Fruit fly (Drosophila melanogaster): ENCODE results near the gene Ca-beta.

Gene Ca-beta

DNA sequence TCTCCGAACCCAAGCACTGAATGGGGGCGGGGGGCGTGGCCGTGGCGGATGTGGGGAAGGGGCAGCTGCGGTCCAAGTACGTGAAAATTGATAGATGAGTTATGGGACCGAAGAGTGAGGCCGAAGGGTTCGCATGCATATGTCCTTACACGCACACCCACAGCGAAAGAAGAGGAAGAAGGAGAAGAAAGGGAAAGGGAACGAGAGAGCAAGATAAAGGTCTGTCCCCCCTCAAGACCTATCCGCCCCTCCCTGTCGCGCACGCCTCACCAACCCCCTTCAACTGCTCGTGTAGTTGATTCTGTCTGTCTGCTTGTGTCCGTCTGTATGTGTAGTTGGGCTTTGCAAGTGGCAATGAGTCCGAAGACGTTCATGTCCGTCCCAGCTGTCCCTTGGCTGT, 46.0 kb upstream of the Ca-beta start:
- TF ChIP-seq CG7271 (tag; optimal IDR thresholded peaks at IDR 0.05) (no peak), CG4404 (GFP tag; IDR thresholded peaks at IDR 0.05) (no peak), sisA (GFP tag; IDR thresholded peaks at IDR 0.05) (no peak), CG14014 (GFP tag; IDR thresholded peaks at IDR 0.05) (no peak), TFAM (GFP tag; optimal IDR thresholded peaks at IDR 0.05) (no peak), D (optimal IDR thresholded peaks at IDR 0.05) (no peak), D (GFP tag; optimal IDR thresholded peaks at IDR 0.05) (no peak), CG12071 (GFP tag; optimal IDR thresholded peaks at IDR 0.05) (no peak), Meics (GFP tag; optimal IDR thresholded peaks at IDR 0.05) (no peak), pros (GFP tag; optimal IDR thresholded peaks at IDR 0.05) (peak; percentile 35), yki (optimal IDR thresholded peaks at IDR 0.05) (no peak), crol (GFP tag; IDR thresholded peaks at IDR 0.05) (peak; percentile 80), CG16813 (GFP tag; IDR thresholded peaks at IDR 0.05; ENCODE audit: partially characterized antibody) (no peak), zfh2 (GFP tag; optimal IDR thresholded peaks at IDR 0.05) (no peak), slp2 (GFP tag; optimal IDR thresholded peaks at IDR 0.05) (no peak), jigr1 (GFP tag; IDR thresholded peaks at IDR 0.05) (no peak), CG14667 (GFP tag; IDR thresholded peaks at IDR 0.05) (no peak), Pdp1 (GFP tag; optimal IDR thresholded peaks at IDR 0.05) (no peak), fd64A (GFP tag; optimal IDR thresholded peaks at IDR 0.05) (no peak), Sin3A (optimal IDR thresholded peaks at IDR 0.05) (no peak), HmgD (GFP tag; optimal IDR thresholded peaks at IDR 0.05) (no peak), sim (GFP tag; IDR thresholded peaks at IDR 0.05) (no peak), oc (tag; optimal IDR thresholded peaks at IDR 0.05) (no peak), zfh1 (GFP tag; IDR thresholded peaks at IDR 0.05) (no peak), abd-A (tag; optimal IDR thresholded peaks at IDR 0.05) (peak; percentile 69), Deaf1 (tag; optimal IDR thresholded peaks at IDR 0.05) (peak; percentile 20), dimm (GFP tag; IDR thresholded peaks at IDR 0.05) (no peak), klu (GFP tag; IDR thresholded peaks at IDR 0.05) (no peak), Awh (GFP tag; IDR thresholded peaks at IDR 0.05) (no peak), Dek (tag; optimal IDR thresholded peaks at IDR 0.05) (no peak), Hr39 (optimal IDR thresholded peaks at IDR 0.05) (peak; percentile 61), slbo (GFP tag; IDR thresholded peaks at IDR 0.05) (no peak), Optix (GFP tag; IDR thresholded peaks at IDR 0.05) (0 out of 3 replicates have a peak, but pooled peaks have one; percentile 21), CG11504 (tag; optimal IDR thresholded peaks at IDR 0.05) (no peak)

DNA sequence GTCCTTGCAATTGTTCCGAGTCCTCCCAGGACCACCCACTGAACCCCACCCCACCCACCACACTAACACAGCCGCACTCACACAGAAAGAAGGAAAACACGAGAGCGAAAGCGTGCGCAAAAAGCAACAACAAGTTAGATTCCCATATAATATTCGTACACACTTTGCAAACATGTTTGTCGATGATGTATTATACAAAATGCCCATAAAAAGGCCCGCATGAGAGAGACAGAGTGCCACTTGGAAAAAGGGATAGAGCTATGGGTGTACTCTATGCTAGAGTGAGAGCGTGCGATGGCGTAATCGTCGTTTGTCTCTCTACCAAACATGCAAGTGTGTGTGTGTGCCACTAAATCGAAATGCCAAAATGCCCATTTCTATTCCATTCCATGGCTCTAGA, 44.4 kb upstream of the Ca-beta start:
- TF ChIP-seq scrt (GFP tag; optimal IDR thresholded peaks at IDR 0.05) (peak; percentile 38), Hey (tag; optimal IDR thresholded peaks at IDR 0.05) (peak; percentile 15), nerfin-1 (tag; optimal IDR thresholded peaks at IDR 0.05) (peak; percentile 59), CG14014 (GFP tag; IDR thresholded peaks at IDR 0.05) (no peak), Pdp1 (GFP tag; optimal IDR thresholded peaks at IDR 0.05) (peak in 1 of 2 experiments; percentile 4), abd-A (tag; optimal IDR thresholded peaks at IDR 0.05) (peak; percentile 95), Med (GFP tag) (peak; percentile 46), cwo (GFP tag; optimal IDR thresholded peaks at IDR 0.05) (peak; percentile 4), gcm (GFP tag; optimal IDR thresholded peaks at IDR 0.05) (peak; percentile 27), psq (GFP tag; optimal IDR thresholded peaks at IDR 0.05) (no peak), cg (GFP tag; optimal IDR thresholded peaks at IDR 0.05) (peak; percentile 44), CG5180 (GFP tag; optimal IDR thresholded peaks at IDR 0.05) (peak; percentile 48), Vsx1 (GFP tag; optimal IDR thresholded peaks at IDR 0.05) (no peak)
